Worm (Caenorhabditis elegans) whole organism, early embryonic: Measurements from ENCODE around the gene R08F11.4.

Source experiments
- B0310.2 ChIP-seq: sonication (generic microtip); optimal IDR thresholded peaks from 2 replicates; lab custom pipeline; 2016; ENCODE audit warnings: mild to moderate bottlenecking, missing genetic modification characterization, missing compliant biosample characterization
- F13C5.2 ChIP-seq: sonication (generic microtip); optimal IDR thresholded peaks from 2 replicates; lab custom pipeline; 2017; ENCODE audit warnings: mild to moderate bottlenecking, missing genetic modification characterization, inconsistent platforms, missing compliant biosample characterization
- aly-1 ChIP-seq: sonication (generic microtip); optimal IDR thresholded peaks from 2 replicates; lab custom pipeline; 2016; ENCODE audit warnings: missing genetic modification characterization, missing compliant biosample characterization
- ama-1 ChIP-seq: fragments of 150-350 bp; optimal IDR thresholded peaks from 2 replicates; lab custom pipeline; 2014
- ceh-13 ChIP-seq: fragments of 200-800 bp; sonication (Bioruptor generic); optimal IDR thresholded peaks from 2 replicates; lab custom pipeline; 2018; ENCODE audit warnings: mild to moderate bottlenecking, missing genetic modification characterization, missing compliant biosample characterization
- ceh-36 ChIP-seq: sonication (generic microtip); optimal IDR thresholded peaks from 2 replicates; lab custom pipeline; 2016; ENCODE audit warnings: missing genetic modification characterization, inconsistent platforms, missing compliant biosample characterization
- ets-7 ChIP-seq: sonication (generic microtip); optimal IDR thresholded peaks from 2 replicates; lab custom pipeline; 2016; ENCODE audit warnings: missing genotype, missing genetic modification characterization, missing compliant biosample characterization
- flt-1 ChIP-seq: fragments of 200-800 bp; sonication (Bioruptor generic); IDR thresholded peaks from 2 replicates; pipeline ENCODE4 v1.3.6; 2022; ENCODE audit warnings: missing genetic modification characterization, missing compliant biosample characterization
- hmbx-1 ChIP-seq: sonication (generic microtip); optimal IDR thresholded peaks from 2 replicates; lab custom pipeline; 2016; ENCODE audit warnings: mild to moderate bottlenecking, missing genetic modification characterization, missing compliant biosample characterization
- hmg-4 ChIP-seq: fragments of 200-800 bp; sonication (Bioruptor generic); optimal IDR thresholded peaks from 2 replicates; lab custom pipeline; 2018; ENCODE audit warnings: mild to moderate bottlenecking, missing genetic modification characterization, missing compliant biosample characterization
- hnd-1 ChIP-seq: sonication (generic microtip); optimal IDR thresholded peaks from 2 replicates; lab custom pipeline; 2016; ENCODE audit warnings: missing genetic modification characterization, missing compliant biosample characterization
- pes-1 ChIP-seq: fragments of 200-800 bp; sonication (Bioruptor generic); IDR thresholded peaks from 2 replicates; pipeline ENCODE4 v1.3.6; 2022; ENCODE audit warnings: missing genetic modification reagents, missing genetic modification characterization, missing compliant biosample characterization
- scrt-1 ChIP-seq: fragments of 200-800 bp; sonication (Bioruptor generic); IDR thresholded peaks from 2 replicates; pipeline ENCODE4 v1.3.6; 2022; ENCODE audit warnings: missing genetic modification characterization, missing compliant biosample characterization
- sea-1 ChIP-seq: fragments of 200-800 bp; sonication (Bioruptor generic); conservative IDR thresholded peaks from 2 replicates; pipeline ENCODE4 v1.3.6; 2022; ENCODE audit warnings: missing genetic modification characterization, missing compliant biosample characterization
- tbx-11 ChIP-seq: fragments of 200-800 bp; sonication (Bioruptor generic); IDR thresholded peaks from 2 replicates; pipeline ENCODE4 v1.3.6; 2022; ENCODE audit warnings: missing genetic modification characterization, missing compliant biosample characterization
- tbx-37 ChIP-seq: fragments of 200-800 bp; sonication (Bioruptor generic); conservative IDR thresholded peaks from 2 replicates; pipeline ENCODE4 v1.3.6; 2022; ENCODE audit warnings: missing genetic modification reagents, missing genetic modification characterization, missing compliant biosample characterization
- tra-4 ChIP-seq: sonication (generic microtip); optimal IDR thresholded peaks from 2 replicates; lab custom pipeline; 2017; ENCODE audit warnings: missing genetic modification characterization, missing compliant biosample characterization

The R08F11.4 gene

ce11 chrV:3773618-3774017 is 31.7 kb downstream of the R08F11.4 start:
- TF ChIP-seq flt-1 (no peak), hmg-4 (GFP tag; lab: Kevin White, UChicago) (no peak), hnd-1 (tag; lab: Kevin White, UChicago) (no peak), B0310.2 (tag; lab: Kevin White, UChicago) (no peak), ceh-36 (no peak), scrt-1 (GFP tag; lab: Robert Waterston, UW) (no peak), tbx-11 (GFP tag; lab: Robert Waterston, UW) (no peak), sea-1 (GFP tag; lab: Robert Waterston, UW) (no peak), pes-1 (no peak)

DNA sequence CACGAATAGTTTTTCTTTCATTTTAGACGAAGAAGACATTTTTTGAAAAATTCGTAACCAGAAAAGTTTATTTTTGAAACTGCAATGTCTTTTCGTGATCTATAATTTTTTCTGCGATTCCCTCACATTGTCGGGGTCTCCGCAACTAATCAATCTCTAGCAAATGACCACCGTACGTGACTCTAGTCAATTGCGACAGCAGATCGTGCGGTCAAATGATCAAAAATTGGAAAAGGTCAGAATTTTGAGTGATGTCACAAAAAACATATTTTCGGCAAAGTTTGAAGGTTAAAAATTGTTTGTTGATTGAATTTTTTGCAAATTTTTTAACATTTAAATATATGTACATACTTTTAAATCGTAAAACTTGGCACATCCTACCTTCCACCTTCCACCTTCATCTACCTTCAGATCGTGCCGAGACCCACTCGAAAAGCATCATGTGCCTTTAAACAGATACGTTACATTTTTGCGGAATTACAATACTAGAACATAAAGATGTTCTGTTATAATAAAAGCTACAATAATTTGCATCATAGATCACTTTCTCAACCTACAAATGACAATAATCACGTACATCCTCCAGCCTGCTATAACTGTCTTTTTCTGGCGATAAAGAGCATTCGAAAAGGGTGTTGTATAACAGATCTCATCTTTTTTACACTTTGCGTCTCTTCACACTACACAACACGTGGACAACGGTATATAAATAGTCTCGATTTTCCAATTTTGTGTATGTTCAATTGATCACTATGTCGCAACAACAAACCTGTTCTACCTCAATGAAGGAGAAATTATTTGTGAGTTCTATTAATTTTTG is 33.7 kb downstream of the R08F11.4 start, which contains the start of the genes R08E5.1 and rips-1:
R08E5.1 (minus strand) TSS at position 82 of the 820 bp plus-strand sequence.
rips-1 (plus strand) TSS at position 585 of the 820 bp plus-strand sequence.
- TF ChIP-seq aly-1 (tag; lab: Kevin White, UChicago) (no peak), hnd-1 (tag; lab: Kevin White, UChicago) (no peak), tra-4 (tag; lab: Kevin White, UChicago) (no peak), hmbx-1 (tag; lab: Kevin White, UChicago) (no peak), flt-1 (no peak), hmg-4 (GFP tag; lab: Kevin White, UChicago) (no peak), ets-7 (tag; lab: Kevin White, UChicago) (no peak)

DNA sequence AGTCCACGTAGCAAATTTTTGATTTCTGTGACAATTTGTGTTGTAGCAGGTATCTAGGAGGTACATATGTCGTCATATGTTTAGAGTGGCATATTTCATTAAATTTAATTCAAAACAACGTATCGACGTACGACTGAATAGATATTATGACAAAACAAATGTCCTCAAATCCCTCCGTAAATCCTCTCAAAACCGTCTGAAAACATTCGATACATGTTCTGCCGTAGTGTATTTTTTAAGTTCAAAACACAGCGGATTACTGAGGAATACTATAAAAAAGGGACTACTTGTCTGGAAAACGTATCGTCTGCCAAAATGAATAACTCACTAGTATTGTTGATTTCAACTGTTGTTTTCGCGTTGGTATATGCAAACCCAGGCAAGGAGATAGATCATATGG is 37.1 kb downstream of the R08F11.4 start, which contains the start of gene R08E5.4:
R08E5.4 (plus strand) TSS at position 301 of the 400 bp plus-strand sequence.
- TF ChIP-seq tra-4 (tag; lab: Kevin White, UChicago) (no peak), hmg-4 (GFP tag; lab: Kevin White, UChicago) (no peak), ets-7 (tag; lab: Kevin White, UChicago) (no peak), tbx-37 (GFP tag; lab: Robert Waterston, UW) (no peak), B0310.2 (tag; lab: Kevin White, UChicago) (no peak), F13C5.2 (tag; lab: Kevin White, UChicago) (no peak), scrt-1 (GFP tag; lab: Robert Waterston, UW) (no peak), flt-1 (no peak), tbx-11 (GFP tag; lab: Robert Waterston, UW) (no peak), ceh-36 (no peak), ceh-13 (GFP tag; lab: Kevin White, UChicago) (no peak), hmbx-1 (tag; lab: Kevin White, UChicago) (no peak)

DNA sequence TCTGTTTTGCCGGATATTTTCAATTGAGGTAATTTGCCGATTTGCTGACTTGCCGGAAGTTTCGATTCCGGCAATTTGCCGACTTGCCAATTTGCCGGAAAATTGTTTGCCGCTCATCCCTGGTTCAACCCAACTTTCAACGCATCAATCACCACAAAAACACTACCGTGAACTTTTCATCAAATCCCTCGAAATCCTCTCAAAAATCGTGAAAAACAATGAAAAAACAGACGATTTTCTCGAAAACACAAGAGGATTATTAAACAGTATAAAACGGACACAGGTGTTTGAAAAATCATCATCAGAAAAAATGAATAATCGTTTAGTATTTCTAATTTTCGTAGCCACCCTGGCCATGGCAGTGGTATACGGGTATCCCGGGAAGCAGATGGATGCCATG is 38.4 kb downstream of the R08F11.4 start, which contains the start of gene Y39H10A.1:
Y39H10A.1 (plus strand) TSS at position 301 of the 400 bp plus-strand sequence.
- TF ChIP-seq B0310.2 (tag; lab: Kevin White, UChicago): no peak
- no peak for TF ChIP-seq ceh-36
- no peak for TF ChIP-seq flt-1
- no peak for TF ChIP-seq F13C5.2 (tag; lab: Kevin White, UChicago)
- no peak for TF ChIP-seq pes-1
- no peak for TF ChIP-seq tbx-11 (GFP tag; lab: Robert Waterston, UW)
- TF ChIP-seq hmg-4 (GFP tag; lab: Kevin White, UChicago): no peak
- TF ChIP-seq sea-1 (GFP tag; lab: Robert Waterston, UW): no peak
- no peak for TF ChIP-seq tra-4 (tag; lab: Kevin White, UChicago)
- TF ChIP-seq hnd-1 (tag; lab: Kevin White, UChicago): no peak
- no peak for TF ChIP-seq ceh-13 (GFP tag; lab: Kevin White, UChicago)
- TF ChIP-seq aly-1 (tag; lab: Kevin White, UChicago): no peak
- no peak for TF ChIP-seq tbx-37 (GFP tag; lab: Robert Waterston, UW)
- no peak for TF ChIP-seq hmbx-1 (tag; lab: Kevin White, UChicago)
- TF ChIP-seq scrt-1 (GFP tag; lab: Robert Waterston, UW): no peak

ce11 chrV:3761829-3762228 is 43.5 kb downstream of the R08F11.4 start:
- TF ChIP-seq tbx-11 (GFP tag; lab: Robert Waterston, UW): no peak
- no peak for TF ChIP-seq tra-4 (tag; lab: Kevin White, UChicago)
- no peak for TF ChIP-seq sea-1 (GFP tag; lab: Robert Waterston, UW)
- no peak for TF ChIP-seq hmg-4 (GFP tag; lab: Kevin White, UChicago)
- no peak for TF ChIP-seq hmbx-1 (tag; lab: Kevin White, UChicago)
- no peak for TF ChIP-seq ceh-36
- no peak for TF ChIP-seq ama-1 (lab: Kevin White, UChicago)
- no peak for TF ChIP-seq pes-1
- no peak for TF ChIP-seq flt-1
- TF ChIP-seq hnd-1 (tag; lab: Kevin White, UChicago): no peak

- TF ChIP-seq B0310.2 (tag; lab: Kevin White, UChicago) (no peak), ama-1 (lab: Kevin White, UChicago) (no peak), scrt-1 (GFP tag; lab: Robert Waterston, UW) (no peak), aly-1 (tag; lab: Kevin White, UChicago) (no peak), ceh-13 (GFP tag; lab: Kevin White, UChicago) (no peak), tbx-37 (GFP tag; lab: Robert Waterston, UW) (no peak)
These were observed 44.5 kb downstream of the R08F11.4 start, which contains the start of gene oac-55 for ce11 chrV:3760839-3761238. TSS of gene oac-55 (plus strand) at chrV:3761139.

ce11 chrV:3759419-3759915 is 45.9 kb downstream of the R08F11.4 start, which contains the start of gene chk-1:
TSS of gene chk-1 (minus strand) at chrV:3759469.
- TF ChIP-seq hmg-4 (GFP tag; lab: Kevin White, UChicago) (no peak), ama-1 (lab: Kevin White, UChicago) (no peak), scrt-1 (GFP tag; lab: Robert Waterston, UW) (no peak), ceh-36 (no peak), hmbx-1 (tag; lab: Kevin White, UChicago) (no peak), F13C5.2 (tag; lab: Kevin White, UChicago) (peak; percentile 14), aly-1 (tag; lab: Kevin White, UChicago) (no peak), tbx-11 (GFP tag; lab: Robert Waterston, UW) (no peak)
